Worm (Caenorhabditis elegans) whole organism, L4 larva: Measurements from ENCODE around the gene srz-66.

Experiments used
- dmd-6 ChIP-seq: fragments of 200-800 bp; sonication (Bioruptor generic); IDR thresholded peaks from 2 replicates; pipeline ENCODE4 v1.3.6; 2022; ENCODE audit warnings: missing genetic modification reagents, missing genetic modification characterization, missing compliant biosample characterization
- dve-1 ChIP-seq: sonication (generic microtip); optimal IDR thresholded peaks from 2 replicates; lab custom pipeline; 2017; ENCODE audit warnings: antibody characterized with exemption, mild to moderate bottlenecking, missing genetic modification characterization, missing compliant biosample characterization; ENCODE audit not compliant: insufficient read depth
- fos-1 ChIP-seq: fragments of 150-350 bp; optimal IDR thresholded peaks from 2 replicates; lab custom pipeline; 2014; ENCODE audit warnings: missing biosample characterization, missing genetic modification characterization
- mep-1 ChIP-seq: fragments of 150-350 bp; sonication (generic microtip); optimal IDR thresholded peaks from 3 replicates; lab custom pipeline; 2014; ENCODE audit warnings: missing biosample characterization, missing genetic modification characterization
- pha-4 ChIP-seq, 2 experiments: fragments of 150-350 bp in 1 of 2; fragments of 200-800 bp in 1 of 2; sonication (Bioruptor generic) in 1 of 2; IDR thresholded peaks in 1 of 2; optimal IDR thresholded peaks in 1 of 2; 2 replicates each; pipeline versions ENCODE4 v1.3.6 to Lab custom; 2014 to 2022; ENCODE audit warnings: missing genetic modification characterization in 2 of 2, missing genetic modification reagents in 2 of 2, missing biosample characterization in 1 of 2, missing compliant biosample characterization in 1 of 2
- zag-1 ChIP-seq: fragments of 150-350 bp; optimal IDR thresholded peaks from 2 replicates; lab custom pipeline; 2014; ENCODE audit warnings: missing biosample characterization, missing genetic modification characterization
- zfp-2 ChIP-seq: sonication (generic microtip); optimal IDR thresholded peaks from 2 replicates; lab custom pipeline; 2016; ENCODE audit warnings: mild to moderate bottlenecking, missing genetic modification characterization, missing compliant biosample characterization
- zfp-3 ChIP-seq: fragments of 200-800 bp; sonication (Bioruptor generic); conservative IDR thresholded peaks from 2 replicates; pipeline ENCODE4 v1.3.6; 2022; ENCODE audit warnings: missing genetic modification reagents, missing genetic modification characterization, missing compliant biosample characterization

ce11 chrV:17182045-17182444, 14.7 kb upstream of the srz-66 start, which contains the start of gene srh-159:
- TF ChIP-seq mep-1 = no peak
- no peak for TF ChIP-seq zag-1 (tag; lab: Kevin White, UChicago)
- no peak for TF ChIP-seq dve-1 (tag; lab: Kevin White, UChicago)
- no peak for TF ChIP-seq pha-4 (GFP tag; IDR thresholded peaks at IDR 0.05; lab: Robert Waterston, UW)
- no peak for TF ChIP-seq pha-4 (tag; optimal IDR thresholded peaks at IDR 0.05; lab: Kevin White, UChicago)
- no peak for TF ChIP-seq fos-1 (tag; lab: Kevin White, UChicago)
- no peak for TF ChIP-seq zfp-3 (GFP tag; lab: Robert Waterston, UW)
- TF ChIP-seq dmd-6 (GFP tag; lab: Robert Waterston, UW) = no peak
- no peak for TF ChIP-seq zfp-2
